Worm (Caenorhabditis elegans) whole organism, L1 larva: ENCODE data around the gene F41G3.5.
A peak's percentile ranks its signal among the peaks of the same experiment; 100 is the strongest.

Experiments
- C04F5.9 ChIP-seq: sonication (generic microtip); optimal IDR thresholded peaks from 2 replicates; lab custom pipeline; 2016; ENCODE audit warnings: missing genetic modification characterization, missing compliant biosample characterization
- C16A3.4 ChIP-seq: fragments of 150-350 bp; optimal IDR thresholded peaks from 2 replicates; lab custom pipeline; 2014; ENCODE audit warnings: missing biosample characterization, missing genetic modification characterization
- alr-1 ChIP-seq: fragments of 200-800 bp; sonication (Bioruptor generic); optimal IDR thresholded peaks from 2 replicates; lab custom pipeline; 2018; ENCODE audit warnings: borderline replicate concordance, mild to moderate bottlenecking, missing genetic modification characterization, missing compliant biosample characterization
- blmp-1 ChIP-seq: fragments of 150-350 bp; optimal IDR thresholded peaks from 2 replicates; lab custom pipeline; 2014; ENCODE audit warnings: missing biosample characterization, missing genetic modification characterization
- ceh-82 ChIP-seq, 3 experiments: fragments of 150-350 bp in 1 of 3; sonication (generic microtip) in 2 of 3; optimal IDR thresholded peaks; 2 replicates each; lab custom pipeline; 2014 to 2017; ENCODE audit warnings: missing biosample characterization in 3 of 3, missing genetic modification characterization in 3 of 3
- ceh-88 ChIP-seq: fragments of 200-800 bp; sonication (Bioruptor generic); IDR thresholded peaks from 2 replicates; pipeline ENCODE4 v1.3.6; 2022; ENCODE audit warnings: missing genetic modification characterization, missing compliant biosample characterization
- dpl-1 ChIP-seq, 3 experiments: fragments of 150-350 bp in 2 of 3; sonication (generic microtip) in 1 of 3; optimal IDR thresholded peaks; 2 replicates each; lab custom pipeline; 2014 to 2017; ENCODE audit warnings: missing biosample characterization in 3 of 3, missing genetic modification characterization in 3 of 3, missing genetic modification reagents in 3 of 3
- dsc-1 ChIP-seq: sonication (generic microtip); optimal IDR thresholded peaks from 2 replicates; lab custom pipeline; 2016; ENCODE audit warnings: mild to moderate bottlenecking, missing genetic modification characterization, missing compliant biosample characterization
- efl-1 ChIP-seq, 4 experiments: fragments of 150-350 bp; optimal IDR thresholded peaks in 3 of 4; peaks in 1 of 4; 1 replicate in 1 of 4; 2 replicates in 3 of 4; lab custom pipeline; 2014; ENCODE audit warnings: missing biosample characterization in 2 of 4, missing genetic modification characterization in 2 of 4, missing genetic modification reagents in 2 of 4
- efl-3 ChIP-seq: fragments of 200-800 bp; sonication (Bioruptor generic); optimal IDR thresholded peaks from 2 replicates; lab custom pipeline; 2018; ENCODE audit warnings: mild to moderate bottlenecking, missing genetic modification characterization, missing compliant biosample characterization
- egl-13 ChIP-seq: sonication (generic microtip); optimal IDR thresholded peaks from 2 replicates; lab custom pipeline; 2016; ENCODE audit warnings: missing genotype, missing genetic modification reagents, missing genetic modification characterization, missing compliant biosample characterization
- egl-27 ChIP-seq, 2 experiments: fragments of 150-350 bp in 1 of 2; sonication (generic microtip); optimal IDR thresholded peaks; 3 replicates each; lab custom pipeline; 2017 to 2018; ENCODE audit warnings: missing biosample characterization in 2 of 2, missing genetic modification characterization in 2 of 2, missing genetic modification reagents in 2 of 2
- fkh-10 ChIP-seq: sonication (generic microtip); optimal IDR thresholded peaks from 2 replicates; lab custom pipeline; 2017; ENCODE audit warnings: missing biosample characterization, missing genetic modification reagents, missing genetic modification characterization
- fkh-4 ChIP-seq: sonication (generic microtip); optimal IDR thresholded peaks from 2 replicates; lab custom pipeline; 2016; ENCODE audit warnings: missing compliant biosample characterization, missing genetic modification characterization, borderline replicate concordance
- fkh-8 ChIP-seq: sonication (generic microtip); optimal IDR thresholded peaks from 2 replicates; lab custom pipeline; 2016; ENCODE audit warnings: mild to moderate bottlenecking, missing genetic modification characterization, missing compliant biosample characterization
- irx-1 ChIP-seq: sonication (generic microtip); optimal IDR thresholded peaks from 2 replicates; lab custom pipeline; 2016; ENCODE audit warnings: missing genetic modification characterization, missing compliant biosample characterization
- isw-1 ChIP-seq: fragments of 200-800 bp; sonication (Bioruptor generic); IDR thresholded peaks from 2 replicates; pipeline ENCODE4 v1.3.6; 2022; ENCODE audit warnings: missing genetic modification characterization, missing compliant biosample characterization
- lin-13 ChIP-seq: fragments of 150-350 bp; optimal IDR thresholded peaks from 2 replicates; lab custom pipeline; 2014; ENCODE audit warnings: missing biosample characterization, missing genetic modification reagents, missing genetic modification characterization
- lin-14 ChIP-seq: fragments of 200-800 bp; sonication (Bioruptor generic); optimal IDR thresholded peaks from 2 replicates; lab custom pipeline; 2018; ENCODE audit warnings: mild to moderate bottlenecking, missing genetic modification characterization, moderate library complexity, missing compliant biosample characterization
- lin-35 ChIP-seq, 2 experiments: fragments of 150-350 bp; optimal IDR thresholded peaks; 2 replicates each; lab custom pipeline; 2014; ENCODE audit warnings: missing biosample characterization in 2 of 2, missing genetic modification characterization in 2 of 2, missing genetic modification reagents in 2 of 2
- lin-39 ChIP-seq: fragments of 150-350 bp; optimal IDR thresholded peaks from 2 replicates; lab custom pipeline; 2014; ENCODE audit warnings: missing biosample characterization, missing genetic modification reagents, missing genetic modification characterization
- lsy-2 ChIP-seq, 2 experiments: fragments of 150-350 bp; optimal IDR thresholded peaks; 2 replicates each; lab custom pipeline; 2014; ENCODE audit warnings: missing biosample characterization in 2 of 2, missing genetic modification characterization in 2 of 2
- mab-9 ChIP-seq: fragments of 200-800 bp; sonication (Bioruptor generic); IDR thresholded peaks from 2 replicates; pipeline ENCODE4 v1.3.6; 2022; ENCODE audit warnings: missing genetic modification reagents, missing genetic modification characterization, missing compliant biosample characterization
- mep-1 ChIP-seq: fragments of 150-350 bp; optimal IDR thresholded peaks from 2 replicates; lab custom pipeline; 2014; ENCODE audit warnings: missing biosample characterization, missing genetic modification characterization
- nhr-11 ChIP-seq: fragments of 150-350 bp; optimal IDR thresholded peaks from 2 replicates; lab custom pipeline; 2014; ENCODE audit warnings: missing biosample characterization, missing genetic modification characterization
- nhr-19 ChIP-seq: fragments of 200-800 bp; sonication (Bioruptor generic); conservative IDR thresholded peaks from 2 replicates; pipeline ENCODE4 v1.3.6; 2022; ENCODE audit warnings: missing genetic modification characterization, missing compliant biosample characterization
- nhr-20 ChIP-seq: sonication (generic microtip); optimal IDR thresholded peaks from 2 replicates; lab custom pipeline; 2016; ENCODE audit warnings: mild to moderate bottlenecking, missing genetic modification characterization, missing compliant biosample characterization
- nhr-237 ChIP-seq: fragments of 150-350 bp; optimal IDR thresholded peaks from 2 replicates; lab custom pipeline; 2014; ENCODE audit warnings: missing biosample characterization, missing genetic modification characterization
- nhr-28 ChIP-seq: fragments of 150-350 bp; optimal IDR thresholded peaks from 2 replicates; lab custom pipeline; 2014; ENCODE audit warnings: missing biosample characterization, missing genetic modification characterization
- nhr-47 ChIP-seq: sonication (generic microtip); optimal IDR thresholded peaks from 2 replicates; lab custom pipeline; 2016; ENCODE audit warnings: mild to moderate bottlenecking, missing genetic modification characterization, moderate library complexity, missing compliant biosample characterization
- nhr-71 ChIP-seq: sonication (generic microtip); optimal IDR thresholded peaks from 2 replicates; lab custom pipeline; 2016; ENCODE audit warnings: mild to moderate bottlenecking, missing genetic modification characterization, moderate library complexity, missing compliant biosample characterization
- nhr-77 ChIP-seq: fragments of 150-350 bp; optimal IDR thresholded peaks from 2 replicates; lab custom pipeline; 2014; ENCODE audit warnings: missing biosample characterization, missing genetic modification characterization
- nhr-85 ChIP-seq: sonication (generic microtip); peaks from one replicate; lab custom pipeline; 2016; ENCODE audit warnings: missing genetic modification characterization, inconsistent platforms, missing compliant biosample characterization
- pax-3 ChIP-seq: fragments of 200-800 bp; sonication (Bioruptor generic); optimal IDR thresholded peaks from 2 replicates; lab custom pipeline; 2018; ENCODE audit warnings: mild to moderate bottlenecking, missing genetic modification characterization, moderate library complexity, missing compliant biosample characterization
- pqm-1 ChIP-seq: sonication (generic microtip); optimal IDR thresholded peaks from 3 replicates; lab custom pipeline; 2017; ENCODE audit warnings: missing biosample characterization, missing genetic modification characterization
- rnt-1 ChIP-seq: sonication (generic microtip); optimal IDR thresholded peaks from 2 replicates; lab custom pipeline; 2016; ENCODE audit warnings: mild to moderate bottlenecking, missing genetic modification characterization, moderate library complexity, missing compliant biosample characterization
- snu-23 ChIP-seq: sonication (generic microtip); optimal IDR thresholded peaks from 2 replicates; lab custom pipeline; 2016; ENCODE audit warnings: missing genetic modification characterization, missing compliant biosample characterization
- swsn-7 ChIP-seq: sonication (generic microtip); optimal IDR thresholded peaks from 2 replicates; lab custom pipeline; 2016; ENCODE audit warnings: missing genetic modification characterization, missing compliant biosample characterization
- tbx-2 ChIP-seq: sonication (generic microtip); optimal IDR thresholded peaks from 2 replicates; lab custom pipeline; 2016; ENCODE audit warnings: missing genetic modification characterization, missing compliant biosample characterization
- unc-30 ChIP-seq: sonication (generic microtip); optimal IDR thresholded peaks from 2 replicates; lab custom pipeline; 2017; ENCODE audit warnings: missing biosample characterization, missing genetic modification characterization
- xbp-1 ChIP-seq: sonication (generic microtip); optimal IDR thresholded peaks from 2 replicates; lab custom pipeline; 2016; ENCODE audit warnings: missing genetic modification characterization, missing compliant biosample characterization
- zip-4 ChIP-seq: fragments of 200-800 bp; sonication (Bioruptor generic); optimal IDR thresholded peaks from 2 replicates; lab custom pipeline; 2018; ENCODE audit warnings: mild to moderate bottlenecking, missing genetic modification characterization, moderate library complexity, missing compliant biosample characterization

Gene F41G3.5

DNA sequence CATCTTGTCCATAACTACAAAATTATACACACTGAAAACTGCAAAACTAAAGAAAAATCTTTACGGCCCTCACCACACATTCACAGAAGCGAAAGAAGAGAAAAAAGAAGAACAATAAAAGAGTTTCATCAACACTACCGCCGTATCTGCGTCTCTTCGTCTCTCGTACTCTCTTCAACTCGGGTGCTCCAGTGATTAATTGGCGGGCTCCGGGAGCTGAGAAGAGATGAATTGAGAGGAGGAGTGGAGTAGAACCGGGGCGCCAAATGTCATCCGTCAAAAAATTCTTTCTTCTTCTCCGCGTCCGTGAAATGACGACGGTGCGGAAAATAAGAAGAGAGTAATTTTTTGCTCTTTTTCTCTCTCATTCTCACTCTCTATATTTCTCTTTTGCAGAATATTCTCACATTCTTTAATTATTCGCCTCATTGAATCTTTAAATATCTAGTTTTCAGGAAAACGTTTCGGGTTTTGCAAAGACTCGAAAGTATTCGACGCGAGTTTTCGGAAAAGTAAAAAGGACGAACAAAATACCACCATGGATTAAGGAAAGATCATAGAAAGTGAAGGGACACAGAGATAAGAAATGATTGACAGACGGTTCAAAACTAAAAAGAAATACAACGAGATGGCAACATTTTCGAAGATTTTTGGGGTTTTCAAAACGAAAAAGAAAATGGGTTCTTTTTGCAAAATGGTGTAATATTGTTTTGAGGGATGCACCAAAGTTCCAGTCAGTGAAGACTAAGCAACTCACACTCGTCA lies 38.8 kb upstream of the F41G3.5 start (continued):
- TF ChIP-seq blmp-1 (tag; lab: Kevin White, UChicago) = peak; percentile 61
- TF ChIP-seq lin-13 (GFP tag; lab: Kevin White, UChicago) = peak; percentile 3
- TF ChIP-seq swsn-7 = peak; percentile 20
- no peak for TF ChIP-seq nhr-237 (tag; lab: Kevin White, UChicago)
- TF ChIP-seq zip-4 (GFP tag; lab: Kevin White, UChicago) = no peak
- TF ChIP-seq irx-1 (tag; lab: Kevin White, UChicago) = peak; percentile 5
- peak; percentile 74 for TF ChIP-seq nhr-71
- TF ChIP-seq snu-23 = peak; percentile 28
- peak; percentile 40; the same call in 1 of the 2 replicates for TF ChIP-seq nhr-19 (GFP tag; lab: Robert Waterston, UW)
- TF ChIP-seq, all 84 proteins: peak for 21

DNA sequence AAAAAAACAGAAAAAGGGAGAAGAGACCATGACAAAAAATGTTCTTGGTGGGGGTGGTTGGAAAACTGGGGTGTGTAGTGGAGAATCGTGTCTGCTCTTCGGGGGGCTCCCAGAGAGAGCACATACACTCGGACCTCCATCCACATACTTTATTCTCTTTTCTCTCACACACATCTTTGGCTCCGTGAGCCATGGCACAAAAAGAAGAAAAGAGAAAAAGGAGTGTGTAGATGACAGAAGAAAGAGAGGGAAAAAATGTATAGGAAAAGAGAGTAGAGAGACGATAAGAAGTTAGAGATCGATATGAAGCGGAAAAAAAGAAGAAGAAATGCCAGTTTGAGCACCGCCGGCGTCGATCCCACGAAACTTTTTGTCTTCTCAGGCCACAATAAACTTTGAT lies 37.5 kb upstream of the F41G3.5 start:
- peak; percentile 49 for TF ChIP-seq rnt-1 (tag; lab: Kevin White, UChicago)
- TF ChIP-seq nhr-28 (tag; lab: Kevin White, UChicago) = no peak
- peak in 2 of 3 experiments; percentile 33 to 57 for TF ChIP-seq ceh-82 (tag; optimal IDR thresholded peaks at IDR 0.05; lab: Kevin White, UChicago)
- TF ChIP-seq pqm-1 (tag; lab: Kevin White, UChicago) = no peak
- peak in 1 of 3 experiments; percentile 13 for TF ChIP-seq dpl-1 (GFP tag; optimal IDR thresholded peaks at IDR 0.05; lab: Kevin White, UChicago)
- peak; percentile 8 for TF ChIP-seq nhr-20 (tag; lab: Kevin White, UChicago)
- TF ChIP-seq nhr-19 (GFP tag; lab: Robert Waterston, UW) = peak; percentile 32; the same call in 1 of the 2 replicates
- TF ChIP-seq fkh-10 (GFP tag; lab: Kevin White, UChicago) = peak; percentile 8
- TF ChIP-seq unc-30 (tag; lab: Kevin White, UChicago) = no peak
- peak; percentile 14 for TF ChIP-seq dsc-1 (tag; lab: Kevin White, UChicago)
- TF ChIP-seq ceh-88 (GFP tag; lab: Robert Waterston, UW) = no peak
- TF ChIP-seq tbx-2 (tag; lab: Kevin White, UChicago) = peak; percentile 13
- peak; percentile 14 for TF ChIP-seq xbp-1
- TF ChIP-seq lin-35 (GFP tag; optimal IDR thresholded peaks at IDR 0.05; lab: Kevin White, UChicago) = peak in 1 of 2 experiments; percentile 18
- TF ChIP-seq swsn-7 = peak; percentile 40
- peak; percentile 62 for TF ChIP-seq nhr-71
- TF ChIP-seq lin-14 (GFP tag; lab: Kevin White, UChicago) = peak; percentile 90
- no peak for TF ChIP-seq zip-4 (GFP tag; lab: Kevin White, UChicago)
- TF ChIP-seq lsy-2 (tag; optimal IDR thresholded peaks at IDR 0.05; lab: Kevin White, UChicago) = peak; percentile 9 to 66
- no peak for TF ChIP-seq mab-9 (GFP tag; lab: Robert Waterston, UW)
- TF ChIP-seq isw-1 (GFP tag; lab: Robert Waterston, UW) = 0 out of 2 replicates have a peak, but pooled peaks have one; percentile 19
- TF ChIP-seq mep-1 (tag; lab: Kevin White, UChicago) = peak; percentile 40
- no peak for TF ChIP-seq fkh-8 (tag; lab: Kevin White, UChicago)
- TF ChIP-seq egl-13 (tag; lab: Kevin White, UChicago) = no peak
- peak; percentile 58 for TF ChIP-seq snu-23
- TF ChIP-seq C16A3.4 (tag; lab: Kevin White, UChicago) = peak; percentile 23
- TF ChIP-seq fkh-4 (tag; lab: Kevin White, UChicago) = no peak
- peak; percentile 29 for TF ChIP-seq nhr-47 (tag; lab: Kevin White, UChicago)
- no peak for TF ChIP-seq lin-39 (tag; lab: Kevin White, UChicago)
- TF ChIP-seq efl-3 = no peak
- peak; percentile 14 to 28 for TF ChIP-seq efl-1 (optimal IDR thresholded peaks at IDR 0.05; lab: Kevin White, UChicago)
- TF ChIP-seq efl-1 (GFP tag; optimal IDR thresholded peaks at IDR 0.05 in 1 of 2; lab: Kevin White, UChicago) = peak in 1 of 2 experiments; percentile 18

ce11 chrII:6709680-6710079 lies 36.8 kb upstream of the F41G3.5 start:
- no peak for TF ChIP-seq nhr-85 (tag; lab: Kevin White, UChicago)
- TF ChIP-seq nhr-77 (tag; lab: Kevin White, UChicago) = no peak
- peak; percentile 49 for TF ChIP-seq lin-14 (GFP tag; lab: Kevin White, UChicago)
- TF ChIP-seq mab-9 (GFP tag; lab: Robert Waterston, UW) = no peak
- TF ChIP-seq pax-3 (tag; lab: Kevin White, UChicago) = no peak
- peak; percentile 29 for TF ChIP-seq blmp-1 (tag; lab: Kevin White, UChicago)
- TF ChIP-seq alr-1 (tag; lab: Kevin White, UChicago) = no peak
- TF ChIP-seq C16A3.4 (tag; lab: Kevin White, UChicago) = no peak
- TF ChIP-seq egl-27 (tag; optimal IDR thresholded peaks at IDR 0.05; lab: Kevin White, UChicago) = no peak
- TF ChIP-seq nhr-47 (tag; lab: Kevin White, UChicago) = no peak
- TF ChIP-seq nhr-11 (tag; lab: Kevin White, UChicago) = no peak
- TF ChIP-seq fkh-10 (GFP tag; lab: Kevin White, UChicago) = peak; percentile 67
- no peak for TF ChIP-seq ceh-82 (tag; optimal IDR thresholded peaks at IDR 0.05; lab: Kevin White, UChicago)
- no peak for TF ChIP-seq fkh-4 (tag; lab: Kevin White, UChicago)
- no peak for TF ChIP-seq C04F5.9 (tag; lab: Kevin White, UChicago)
- no peak for TF ChIP-seq dpl-1 (GFP tag; optimal IDR thresholded peaks at IDR 0.05; lab: Kevin White, UChicago)
- no peak for TF ChIP-seq pqm-1 (tag; lab: Kevin White, UChicago)
